Fruit fly (Drosophila melanogaster): ENCODE data around the gene raskol.
A peak's percentile ranks its signal among the peaks of the same experiment; 100 is the strongest.

raskol gene

dm6 chrX:17702738-17703570 is 7.0 kb upstream of the raskol start, which contains the start of the genes CG8188 and par-6 (continued):
- TF ChIP-seq Lim3 (GFP tag; IDR thresholded peaks at IDR 0.05) (0 out of 2 replicates have a peak, but pooled peaks have one; percentile 55), toy (GFP tag; IDR thresholded peaks at IDR 0.05) (peak; percentile 44; the same call in 1 of the 2 replicates), CG3065 (GFP tag; optimal IDR thresholded peaks at IDR 0.05) (peak; percentile 26), sd (tag; optimal IDR thresholded peaks at IDR 0.05) (peak; percentile 41), pita (GFP tag; optimal IDR thresholded peaks at IDR 0.05) (no peak), CG1792 (GFP tag; optimal IDR thresholded peaks at IDR 0.05) (peak; percentile 77), scrt (GFP tag; optimal IDR thresholded peaks at IDR 0.05) (peak; percentile 76), lmd (GFP tag; IDR thresholded peaks at IDR 0.05) (peak; percentile 91), Tbp (GFP tag; optimal IDR thresholded peaks at IDR 0.05) (no peak), Chrac-16 (GFP tag; optimal IDR thresholded peaks at IDR 0.05) (peak; percentile 91), gcm2 (GFP tag; optimal IDR thresholded peaks at IDR 0.05) (peak; percentile 45), HmgD (GFP tag; optimal IDR thresholded peaks at IDR 0.05) (peak; percentile 80), bsh (GFP tag; optimal IDR thresholded peaks at IDR 0.05) (peak; percentile 51 to 86), lilli (GFP tag; optimal IDR thresholded peaks at IDR 0.05) (peak; percentile 93), dimm (GFP tag; IDR thresholded peaks at IDR 0.05) (peak; percentile 11; the same call in 1 of the 2 replicates), CG3407 (GFP tag; optimal IDR thresholded peaks at IDR 0.05) (peak; percentile 71), slou (GFP tag; optimal IDR thresholded peaks at IDR 0.05) (peak; percentile 63), CG13775 (GFP tag; optimal IDR thresholded peaks at IDR 0.05) (peak; percentile 91), CG10267 (tag; optimal IDR thresholded peaks at IDR 0.05) (peak; percentile 75), CG10321 (GFP tag; IDR thresholded peaks at IDR 0.05) (peak; percentile 58; the same call in 1 of the 2 replicates), nerfin-2 (GFP tag; IDR thresholded peaks at IDR 0.05; ENCODE audit: partially characterized antibody) (peak; percentile 58; the same call in 1 of the 2 replicates), CG16863 (GFP tag; optimal IDR thresholded peaks at IDR 0.05) (peak; percentile 89), Kr (GFP tag; optimal IDR thresholded peaks at IDR 0.05) (no peak), ewg (GFP tag; optimal IDR thresholded peaks at IDR 0.05) (peak; percentile 64), CG14050 (GFP tag; IDR thresholded peaks at IDR 0.05) (peak; percentile 83), bcd (GFP tag; optimal IDR thresholded peaks at IDR 0.05) (peak; percentile 79), pb (GFP tag; optimal IDR thresholded peaks at IDR 0.05) (peak; percentile 79), Antp (GFP tag; optimal IDR thresholded peaks at IDR 0.05) (peak; percentile 91), CG4424 (GFP tag; optimal IDR thresholded peaks at IDR 0.05) (peak; percentile 87), CG12155 (GFP tag; optimal IDR thresholded peaks at IDR 0.05) (peak; percentile 83), vfl (GFP tag; optimal IDR thresholded peaks at IDR 0.05) (peak; percentile 79), cg (GFP tag; optimal IDR thresholded peaks at IDR 0.05) (no peak), CG3847 (GFP tag; IDR thresholded peaks at IDR 0.05) (peak; percentile 88), Ptx1 (GFP tag; IDR thresholded peaks at IDR 0.05) (peak; percentile 94), CG2116 (GFP tag; optimal IDR thresholded peaks at IDR 0.05) (peak; percentile 98), crol (GFP tag; IDR thresholded peaks at IDR 0.05) (no peak), dysf (GFP tag; IDR thresholded peaks at IDR 0.05) (peak; percentile 89), CG16779 (GFP tag; IDR thresholded peaks at IDR 0.05) (0 out of 2 replicates have a peak, but pooled peaks have one; percentile 31), CG6254 (GFP tag; optimal IDR thresholded peaks at IDR 0.05) (peak; percentile 45), CG13424 (tag; optimal IDR thresholded peaks at IDR 0.05) (peak; percentile 86), Deaf1 (tag; optimal IDR thresholded peaks at IDR 0.05) (peak; percentile 52), CG7372 (GFP tag; IDR thresholded peaks at IDR 0.05) (peak; percentile 84), CG31224 (GFP tag; IDR thresholded peaks at IDR 0.05) (peak; percentile 84), CG14965 (GFP tag; optimal IDR thresholded peaks at IDR 0.05; ENCODE audit: borderline replicate concordance) (no peak), CG2202 (tag; optimal IDR thresholded peaks at IDR 0.05) (peak; percentile 75), CG12744 (GFP tag; optimal IDR thresholded peaks at IDR 0.05) (peak; percentile 81), luna (GFP tag; optimal IDR thresholded peaks at IDR 0.05) (peak; percentile 49), CG15696 (tag; optimal IDR thresholded peaks at IDR 0.05) (peak; percentile 78), lola (GFP tag; optimal IDR thresholded peaks at IDR 0.05) (peak in 1 of 3 experiments; percentile 70)
